Worm (Caenorhabditis elegans): Measurements from ENCODE around the gene skr-14.

DNA sequence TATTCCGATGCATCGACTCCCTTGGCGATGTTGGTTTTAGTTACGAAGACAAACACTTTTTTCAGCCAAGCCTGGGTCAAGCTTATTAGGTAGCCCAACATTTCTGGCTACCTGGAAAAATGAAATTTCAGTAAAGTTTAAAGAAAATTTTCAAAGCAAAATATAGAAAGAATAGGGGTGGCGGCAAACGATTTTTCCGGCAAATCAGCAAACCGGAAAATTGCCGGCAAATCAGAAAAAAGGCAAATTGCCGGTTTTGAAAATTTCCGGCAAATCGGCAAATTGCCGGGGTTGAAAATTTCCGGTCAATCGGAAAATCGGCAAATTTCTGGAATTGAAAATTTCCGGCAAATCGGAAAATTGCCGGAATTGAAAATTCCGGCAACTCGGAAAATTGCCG lies 43.8 kb downstream of the skr-14 start, which contains the start of gene F32D1.8:
- TF ChIP-seq hmg-4 (GFP tag; optimal IDR thresholded peaks at IDR 0.05) (no peak), ama-1 (optimal IDR thresholded peaks at IDR 0.05) (no peak), B0310.2 (tag; optimal IDR thresholded peaks at IDR 0.05) (no peak), flt-1 (GFP tag; IDR thresholded peaks at IDR 0.05) (no peak), pes-1 (GFP tag; IDR thresholded peaks at IDR 0.05) (no peak), scrt-1 (GFP tag; IDR thresholded peaks at IDR 0.05) (no peak), ceh-13 (GFP tag; optimal IDR thresholded peaks at IDR 0.05) (no peak)

All from whole organism, early embryonic.